Fruit fly (Drosophila melanogaster): ENCODE results near the gene CG7166.

dm6 chr3L:21584683-21585082 is 40.8 kb downstream of the CG7166 start:
- TF ChIP-seq Sox102F (GFP tag; optimal IDR thresholded peaks at IDR 0.05) (no peak), CG8119 (GFP tag; IDR thresholded peaks at IDR 0.05) (no peak), esn (GFP tag; optimal IDR thresholded peaks at IDR 0.05) (no peak)

Data from whole organism, prepupa.